Worm (Caenorhabditis elegans) whole organism, L4/young adult: ENCODE results near the gene srh-18.

Experiments used
- W03F9.2 ChIP-seq: fragments of 150-350 bp; optimal IDR thresholded peaks from 2 replicates; lab custom pipeline; 2014; ENCODE audit warnings: missing biosample characterization, missing genetic modification characterization
- dao-5 ChIP-seq: sonication (generic microtip); optimal IDR thresholded peaks from 2 replicates; lab custom pipeline; 2016; ENCODE audit warnings: missing genotype, missing genetic modification characterization, moderate library complexity, missing compliant biosample characterization
- him-1 ChIP-seq: sonication (generic microtip); optimal IDR thresholded peaks from 2 replicates; lab custom pipeline; 2016; ENCODE audit warnings: missing genotype, missing genetic modification reagents, missing genetic modification characterization, missing compliant biosample characterization

srh-18 gene

DNA sequence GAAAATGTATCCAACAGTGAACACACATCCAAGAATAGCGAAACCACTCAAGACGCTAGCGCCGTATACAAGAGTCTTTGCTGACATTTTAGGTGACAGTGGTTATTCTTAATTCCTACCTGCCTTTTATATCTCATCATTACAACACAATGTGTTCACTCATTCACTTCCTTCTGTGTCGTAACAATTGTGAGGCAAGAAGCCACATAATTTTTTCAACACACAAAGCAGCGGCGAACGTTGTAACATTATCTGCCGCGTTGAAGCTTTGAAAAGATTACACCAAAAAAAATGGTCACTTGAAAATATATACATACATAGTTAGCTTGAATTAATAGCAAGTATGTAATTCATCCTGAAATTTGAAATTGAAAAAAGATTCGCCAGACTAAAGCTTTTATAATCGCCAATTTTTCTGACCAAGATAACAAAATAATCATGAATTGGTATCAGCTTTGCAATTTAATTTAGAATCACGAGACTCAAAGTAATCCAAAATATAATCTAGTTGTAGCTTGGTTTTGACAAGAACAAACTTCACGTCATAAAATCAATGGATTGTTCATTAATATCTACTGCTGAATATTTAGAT is at the start of gene srh-18, which contains the start of gene col-161:
srh-18 (plus strand) TSS at position 542 of the 592 bp plus-strand sequence.
col-161 (minus strand) TSS at position 101 of the 592 bp plus-strand sequence.
- TF ChIP-seq W03F9.2 (tag; lab: Kevin White, UChicago) (no peak), dao-5 (tag; lab: Kevin White, UChicago) (no peak)

ce11 chrV:13269228-13269630 is 49.0 kb upstream of the srh-18 start:
- TF ChIP-seq him-1 (tag; lab: Kevin White, UChicago) (no peak), W03F9.2 (tag; lab: Kevin White, UChicago) (no peak), dao-5 (tag; lab: Kevin White, UChicago) (no peak)

ce11 chrV:13272275-13272674 is 46.0 kb upstream of the srh-18 start:
- TF ChIP-seq dao-5 (tag; lab: Kevin White, UChicago), result no peak
- TF ChIP-seq W03F9.2 (tag; lab: Kevin White, UChicago), result no peak
- no peak for TF ChIP-seq him-1 (tag; lab: Kevin White, UChicago)

DNA sequence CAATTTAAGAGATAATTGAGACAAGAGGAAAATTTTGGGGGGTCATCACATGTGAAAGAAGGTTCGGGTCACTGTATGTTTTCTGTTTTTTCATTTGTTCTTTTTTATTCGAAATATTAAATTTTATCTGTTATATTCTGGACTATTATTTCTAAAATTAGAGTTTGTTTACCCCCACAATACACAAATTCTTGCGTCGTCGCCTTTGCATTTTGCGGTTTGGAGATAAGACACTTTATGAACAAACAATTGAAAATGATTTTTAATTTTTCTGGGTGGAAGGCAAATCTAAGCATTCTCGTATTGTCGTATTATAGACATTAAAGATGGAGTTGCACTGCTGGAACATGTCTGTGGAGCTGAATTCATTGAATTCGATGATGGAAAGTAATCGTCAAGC is 45.0 kb upstream of the srh-18 start:
- TF ChIP-seq dao-5 (tag; lab: Kevin White, UChicago), result no peak
- TF ChIP-seq him-1 (tag; lab: Kevin White, UChicago), result no peak
- no peak for TF ChIP-seq W03F9.2 (tag; lab: Kevin White, UChicago)

ce11 chrV:13274615-13275014 is 43.6 kb upstream of the srh-18 start:
- no peak for TF ChIP-seq dao-5 (tag; lab: Kevin White, UChicago)
- no peak for TF ChIP-seq him-1 (tag; lab: Kevin White, UChicago)
- TF ChIP-seq W03F9.2 (tag; lab: Kevin White, UChicago), result no peak

- TF ChIP-seq him-1 (tag; lab: Kevin White, UChicago) (no peak), dao-5 (tag; lab: Kevin White, UChicago) (no peak), W03F9.2 (tag; lab: Kevin White, UChicago) (no peak)
Measured at ce11 chrV:13275959-13276358, 42.3 kb upstream of the srh-18 start, which contains the start of gene F32F2.4. Gene F32F2.4 (plus strand): TSS chrV:13276259.

- no peak for TF ChIP-seq dao-5 (tag; lab: Kevin White, UChicago)
Measured at ce11 chrV:13280382-13280781, 37.9 kb upstream of the srh-18 start.

- TF ChIP-seq W03F9.2 (tag; lab: Kevin White, UChicago), result no peak
- no peak for TF ChIP-seq dao-5 (tag; lab: Kevin White, UChicago)
- no peak for TF ChIP-seq him-1 (tag; lab: Kevin White, UChicago)
Measured at ce11 chrV:13282958-13283357, 35.3 kb upstream of the srh-18 start.

DNA sequence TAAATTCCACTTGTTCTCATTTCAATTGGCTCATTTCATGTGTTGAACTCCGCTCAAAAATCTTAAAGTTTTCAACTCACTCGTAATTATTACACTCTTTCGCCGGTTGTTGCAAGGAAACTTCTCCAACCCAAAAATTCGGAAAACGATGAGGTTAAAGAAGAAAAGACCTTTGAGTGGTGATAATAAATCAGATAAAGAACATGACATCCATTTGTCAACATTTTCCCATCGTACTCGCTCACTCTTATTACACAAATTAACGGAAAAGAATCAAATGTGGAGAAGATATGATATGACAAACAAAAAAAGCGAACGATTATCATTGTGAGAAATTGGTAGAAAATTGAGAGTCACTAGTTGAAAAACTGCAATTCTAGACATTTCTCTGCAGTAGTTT is 33.0 kb upstream of the srh-18 start:
- no peak for TF ChIP-seq W03F9.2 (tag; lab: Kevin White, UChicago)
- no peak for TF ChIP-seq him-1 (tag; lab: Kevin White, UChicago)
- TF ChIP-seq dao-5 (tag; lab: Kevin White, UChicago), result no peak

DNA sequence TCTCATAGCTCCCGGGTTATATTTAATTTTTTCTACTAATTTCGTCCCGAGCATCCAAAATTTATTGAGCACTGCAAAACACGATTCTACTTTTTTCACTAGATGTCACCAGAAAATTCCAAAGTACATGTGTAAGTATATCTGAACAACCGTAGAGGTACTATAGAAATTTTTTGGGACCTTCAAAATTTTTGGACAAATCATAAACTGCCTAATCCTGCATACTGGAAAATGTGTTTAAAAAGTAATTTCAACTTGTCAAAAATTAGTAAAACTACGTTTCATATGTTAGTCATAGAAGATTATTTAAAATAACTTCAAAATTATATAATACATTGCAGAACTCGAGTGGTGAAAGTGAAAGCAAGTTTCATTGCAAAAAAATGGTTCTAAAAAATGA is 31.7 kb upstream of the srh-18 start:
- TF ChIP-seq W03F9.2 (tag; lab: Kevin White, UChicago) (no peak), dao-5 (tag; lab: Kevin White, UChicago) (no peak), him-1 (tag; lab: Kevin White, UChicago) (no peak)

ce11 chrV:13288881-13289280 is 29.4 kb upstream of the srh-18 start:
- no peak for TF ChIP-seq him-1 (tag; lab: Kevin White, UChicago)
- TF ChIP-seq dao-5 (tag; lab: Kevin White, UChicago), result no peak
- TF ChIP-seq W03F9.2 (tag; lab: Kevin White, UChicago), result no peak

ce11 chrV:13294507-13294906 is 23.7 kb upstream of the srh-18 start:
- TF ChIP-seq him-1 (tag; lab: Kevin White, UChicago) (no peak), dao-5 (tag; lab: Kevin White, UChicago) (no peak), W03F9.2 (tag; lab: Kevin White, UChicago) (no peak)

DNA sequence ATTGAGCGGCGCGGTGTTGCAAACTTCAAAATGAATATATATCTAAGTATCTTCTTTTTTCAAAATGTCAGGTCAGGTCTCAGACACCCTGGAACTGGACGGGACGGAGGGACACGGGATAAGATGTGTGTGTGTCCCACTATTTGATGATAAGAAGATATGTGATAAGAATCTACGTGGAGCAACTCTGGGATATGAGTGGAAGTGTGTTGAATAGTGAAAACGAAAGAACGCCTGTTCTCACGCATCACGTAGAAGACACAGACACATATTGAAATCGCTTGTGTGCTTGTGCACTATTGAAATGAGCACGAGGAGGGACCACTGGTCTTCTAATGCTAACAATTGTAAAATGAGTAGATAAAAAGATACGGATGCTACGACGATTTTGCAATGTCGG is 22.4 kb upstream of the srh-18 start, which contains the start of gene uig-1:
uig-1 (minus strand) TSS at position 120 of the 400 bp plus-strand sequence.
- TF ChIP-seq W03F9.2 (tag; lab: Kevin White, UChicago) (no peak), dao-5 (tag; lab: Kevin White, UChicago) (no peak), him-1 (tag; lab: Kevin White, UChicago) (no peak)

- TF ChIP-seq W03F9.2 (tag; lab: Kevin White, UChicago), result no peak
Measured at ce11 chrV:13297220-13297619, 21.0 kb upstream of the srh-18 start, which contains the start of gene C26E1.1. Gene C26E1.1 (plus strand): TSS chrV:13297520.
